Fruit fly (Drosophila melanogaster): ENCODE measurements around the gene CG10565.

The CG10565 gene

DNA sequence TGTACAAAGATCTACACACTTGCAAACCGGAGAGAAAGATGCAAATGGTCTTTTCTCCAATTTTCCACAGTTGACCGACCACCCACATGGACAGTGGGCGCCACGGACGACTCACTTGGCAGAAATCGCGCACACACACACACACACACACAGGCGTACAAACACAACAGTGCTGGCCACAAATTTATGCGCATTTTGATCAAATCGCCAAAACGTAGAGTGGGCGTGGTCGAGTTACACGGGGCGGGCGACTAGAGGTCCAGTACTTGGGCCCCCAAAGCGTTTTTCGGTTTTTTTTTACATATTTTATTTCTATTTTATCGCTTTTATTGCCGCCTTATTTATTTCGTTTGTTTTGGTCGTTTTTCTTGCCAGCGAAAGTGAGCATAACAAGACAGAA is 17.6 kb downstream of the CG10565 start:
- TF ChIP-seq sim (GFP tag; IDR thresholded peaks at IDR 0.05) (no peak), vvl (GFP tag; IDR thresholded peaks at IDR 0.05) (peak; percentile 70), Blimp-1 (GFP tag; optimal IDR thresholded peaks at IDR 0.05) (peak; percentile 30), lmd (GFP tag; IDR thresholded peaks at IDR 0.05) (no peak), otp (GFP tag; IDR thresholded peaks at IDR 0.05) (peak; percentile 6; the same call in 1 of the 3 replicates), ci (GFP tag; IDR thresholded peaks at IDR 0.05) (peak; percentile 47; the same call in 1 of the 3 replicates), CG5953 (GFP tag; IDR thresholded peaks at IDR 0.05) (peak; percentile 35; the same call in 1 of the 2 replicates), CHES-1-like (GFP tag; optimal IDR thresholded peaks at IDR 0.05) (no peak), sr (GFP tag; IDR thresholded peaks at IDR 0.05) (0 out of 3 replicates have a peak, but pooled peaks have one; percentile 60), aop (GFP tag; IDR thresholded peaks at IDR 0.05) (0 out of 2 replicates have a peak, but pooled peaks have one; percentile 17), usp (GFP tag; optimal IDR thresholded peaks at IDR 0.05) (no peak), cg (GFP tag; optimal IDR thresholded peaks at IDR 0.05) (peak; percentile 22)

DNA sequence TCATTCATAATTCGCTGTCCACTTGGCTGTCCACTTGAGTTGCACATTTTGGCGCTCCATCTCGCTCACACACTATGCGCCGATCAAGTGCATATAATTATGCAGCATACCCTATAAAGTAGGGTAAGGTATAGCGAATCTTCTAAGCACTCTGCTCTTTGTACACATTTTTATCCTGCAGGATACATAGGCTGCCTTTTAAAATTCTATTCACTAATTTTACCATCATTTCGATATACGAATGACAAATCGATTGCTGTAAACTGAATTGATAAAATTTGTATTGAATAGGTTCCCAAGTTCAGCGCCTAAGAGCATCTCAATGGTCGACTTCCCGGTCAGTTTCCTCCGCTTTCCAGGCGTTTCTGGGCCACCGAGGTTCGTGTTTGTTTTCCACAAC is 23.1 kb downstream of the CG10565 start:
- TF ChIP-seq CG17359 (tag; optimal IDR thresholded peaks at IDR 0.05): peak; percentile 15
- TF ChIP-seq phol (tag; optimal IDR thresholded peaks at IDR 0.05): peak; percentile 10
- peak; percentile 12 for TF ChIP-seq CG1603 (tag; optimal IDR thresholded peaks at IDR 0.05)
- TF ChIP-seq CG18011 (GFP tag; optimal IDR thresholded peaks at IDR 0.05): no peak
- TF ChIP-seq ara (GFP tag; IDR thresholded peaks at IDR 0.05): no peak
- no peak for TF ChIP-seq sisA (GFP tag; IDR thresholded peaks at IDR 0.05)
- TF ChIP-seq vvl (GFP tag; IDR thresholded peaks at IDR 0.05): no peak
- no peak for TF ChIP-seq GATAe (GFP tag; conservative IDR thresholded peaks at IDR 0.05)
- TF ChIP-seq Drgx (GFP tag; IDR thresholded peaks at IDR 0.05): peak; percentile 38; the same call in 1 of the 2 replicates
- TF ChIP-seq Ets65A (GFP tag): peak; percentile 11
- peak; percentile 0 for TF ChIP-seq gem (tag; optimal IDR thresholded peaks at IDR 0.05)
- no peak for TF ChIP-seq sens-2 (GFP tag; IDR thresholded peaks at IDR 0.05)
- peak in 1 of 2 experiments; percentile 33 for TF ChIP-seq Hr51 (GFP tag; optimal IDR thresholded peaks at IDR 0.05)
- TF ChIP-seq dmrt99B (tag; optimal IDR thresholded peaks at IDR 0.05): peak; percentile 50
- no peak for TF ChIP-seq CG43689 (GFP tag; IDR thresholded peaks at IDR 0.05)
- TF ChIP-seq D19A (tag; optimal IDR thresholded peaks at IDR 0.05): peak; percentile 60
- peak; percentile 50 for TF ChIP-seq Sox102F (GFP tag; optimal IDR thresholded peaks at IDR 0.05)
- no peak for TF ChIP-seq CG7928 (GFP tag; optimal IDR thresholded peaks at IDR 0.05)

DNA sequence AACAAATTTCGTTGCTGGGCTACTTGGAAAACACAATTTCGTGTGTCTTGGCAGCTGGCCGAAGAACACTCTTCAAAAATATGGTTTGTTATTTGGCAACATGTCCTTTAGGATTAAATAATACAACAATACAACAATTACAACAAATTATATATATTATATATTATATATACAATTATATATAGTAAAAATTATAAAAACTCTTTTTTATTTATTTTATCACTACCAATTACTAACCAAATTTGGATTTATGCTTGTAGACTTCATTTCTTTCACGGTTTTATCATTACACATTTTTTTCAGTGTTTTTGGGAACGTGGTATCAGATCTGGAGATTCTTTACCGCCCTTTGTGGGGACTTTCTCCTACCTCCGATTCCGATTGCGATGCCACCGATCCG is 27.7 kb downstream of the CG10565 start:
- TF ChIP-seq B-H1 (GFP tag; IDR thresholded peaks at IDR 0.05) (no peak), CG9932 (GFP tag; IDR thresholded peaks at IDR 0.05) (no peak), CG11093 (GFP tag; IDR thresholded peaks at IDR 0.05) (no peak), btn (GFP tag; optimal IDR thresholded peaks at IDR 0.05) (no peak), CG7556 (GFP tag; optimal IDR thresholded peaks at IDR 0.05) (no peak), bowl (GFP tag; IDR thresholded peaks at IDR 0.05) (no peak), Lim3 (GFP tag; IDR thresholded peaks at IDR 0.05) (no peak), nom (GFP tag; optimal IDR thresholded peaks at IDR 0.05) (no peak), kah (GFP tag; optimal IDR thresholded peaks at IDR 0.05) (no peak), CG10462 (GFP tag; optimal IDR thresholded peaks at IDR 0.05) (no peak)

All from whole organism, embryonic.